Fruit fly (Drosophila melanogaster) whole organism, prepupa: ENCODE data around the gene CG9396.

ENCODE experiments used
- Blimp-1 ChIP-seq: fragments of 200-800 bp; sonication (Bioruptor generic); optimal IDR thresholded peaks from 3 replicates; lab custom pipeline; 2017; ENCODE audit warnings: missing biosample characterization, missing genetic modification characterization, mild to moderate bottlenecking, moderate library complexity, missing genetic modification reagents
- CG11294 ChIP-seq: fragments of 200-800 bp; sonication (Bioruptor generic); IDR thresholded peaks from 2 replicates; pipeline ENCODE4 v1.3.6; 2022; ENCODE audit warnings: missing biosample characterization, missing genetic modification characterization
- CG11762 ChIP-seq: fragments of 200-800 bp; sonication (Bioruptor generic); optimal IDR thresholded peaks from 3 replicates; lab custom pipeline; 2016; ENCODE audit warnings: missing biosample characterization, missing genetic modification characterization; ENCODE audit not compliant: insufficient read depth
- CG11902 ChIP-seq: fragments of 200-800 bp; sonication (Bioruptor generic); optimal IDR thresholded peaks from 3 replicates; lab custom pipeline; 2016; ENCODE audit warnings: missing biosample characterization, missing genetic modification characterization
- CG15336 ChIP-seq: fragments of 200-800 bp; sonication (Bioruptor generic); IDR thresholded peaks from 2 replicates; pipeline ENCODE4 v1.3.6; 2022; ENCODE audit warnings: missing biosample characterization, missing genetic modification characterization
- CG1621 ChIP-seq: fragments of 200-800 bp; sonication (Bioruptor generic); optimal IDR thresholded peaks from 3 replicates; lab custom pipeline; 2018; ENCODE audit warnings: missing biosample characterization, mild to moderate bottlenecking, missing genetic modification characterization
- CG3032 ChIP-seq: fragments of 200-800 bp; optimal IDR thresholded peaks from 2 replicates; lab custom pipeline; 2019; ENCODE audit warnings: missing biosample characterization, mild to moderate bottlenecking, missing genetic modification characterization, moderate library complexity
- CG31627 ChIP-seq: fragments of 200-800 bp; sonication (Bioruptor generic); optimal IDR thresholded peaks from 3 replicates; lab custom pipeline; 2016; ENCODE audit warnings: missing biosample characterization, missing genetic modification characterization
- CG32006 ChIP-seq: fragments of 200-800 bp; sonication (Bioruptor generic); optimal IDR thresholded peaks from 3 replicates; lab custom pipeline; 2017; ENCODE audit warnings: missing biosample characterization, mild to moderate bottlenecking, missing genetic modification characterization
- CG34406 ChIP-seq: fragments of 200-800 bp; sonication (Bioruptor generic); optimal IDR thresholded peaks from 3 replicates; lab custom pipeline; 2016; ENCODE audit warnings: missing biosample characterization, missing genetic modification characterization
- CG3919 ChIP-seq: fragments of 200-800 bp; sonication (Bioruptor generic); optimal IDR thresholded peaks from 3 replicates; lab custom pipeline; 2016; ENCODE audit warnings: missing biosample characterization, missing genetic modification characterization
- CG4318 ChIP-seq: fragments of 200-800 bp; sonication (Bioruptor generic); optimal IDR thresholded peaks from 3 replicates; lab custom pipeline; 2017; ENCODE audit warnings: missing biosample characterization, mild to moderate bottlenecking, missing genetic modification characterization
- CG6276 ChIP-seq: fragments of 200-800 bp; sonication (Bioruptor generic); optimal IDR thresholded peaks from 2 replicates; lab custom pipeline; 2017; ENCODE audit warnings: missing biosample characterization, mild to moderate bottlenecking, missing genetic modification characterization
- CG6792 ChIP-seq: fragments of 200-800 bp; sonication (Bioruptor generic); optimal IDR thresholded peaks from 3 replicates; lab custom pipeline; 2016; ENCODE audit warnings: missing biosample characterization, missing genetic modification characterization
- CG6808 ChIP-seq: fragments of 200-800 bp; sonication (Bioruptor generic); optimal IDR thresholded peaks from 3 replicates; lab custom pipeline; 2017; ENCODE audit warnings: missing biosample characterization, missing genetic modification characterization, mild to moderate bottlenecking, moderate library complexity, missing genetic modification reagents
- CG6854 ChIP-seq: fragments of 200-800 bp; sonication (Bioruptor generic); optimal IDR thresholded peaks from 2 replicates; lab custom pipeline; 2017; ENCODE audit warnings: missing biosample characterization, mild to moderate bottlenecking, missing genetic modification characterization
- CG8319 ChIP-seq: fragments of 200-800 bp; sonication (Bioruptor generic); optimal IDR thresholded peaks from 3 replicates; lab custom pipeline; 2016; ENCODE audit warnings: missing biosample characterization, missing genetic modification characterization
- CG8632 ChIP-seq: fragments of 200-800 bp; sonication (Bioruptor generic); optimal IDR thresholded peaks from 3 replicates; lab custom pipeline; 2016; ENCODE audit warnings: missing biosample characterization, missing genetic modification characterization
- CG9139 ChIP-seq: fragments of 200-800 bp; sonication (Bioruptor generic); optimal IDR thresholded peaks from 3 replicates; lab custom pipeline; 2017; ENCODE audit warnings: missing biosample characterization, mild to moderate bottlenecking, missing genetic modification characterization
- Eip78C ChIP-seq: fragments of 200-800 bp; sonication (Bioruptor generic); peaks from one replicate; lab custom pipeline; 2016; ENCODE audit warnings: missing biosample characterization, missing genetic modification characterization
- Eip93F ChIP-seq: fragments of 200-800 bp; sonication (Bioruptor generic); optimal IDR thresholded peaks from 2 replicates; lab custom pipeline; 2016; ENCODE audit warnings: missing biosample characterization, mild to moderate bottlenecking, missing genetic modification characterization
- Ets21C ChIP-seq: fragments of 200-800 bp; sonication (Bioruptor generic); optimal IDR thresholded peaks from 3 replicates; lab custom pipeline; 2016; ENCODE audit warnings: missing biosample characterization, missing genetic modification characterization
- Ets96B ChIP-seq: fragments of 200-800 bp; optimal IDR thresholded peaks from 2 replicates; lab custom pipeline; 2019; ENCODE audit warnings: missing biosample characterization, mild to moderate bottlenecking, missing genetic modification characterization, moderate library complexity
- Gug ChIP-seq: fragments of 200-800 bp; sonication (Bioruptor generic); IDR thresholded peaks from 2 replicates; pipeline ENCODE4 v1.3.6; 2022; ENCODE audit warnings: missing biosample characterization, missing genetic modification characterization
- Hr38 ChIP-seq: sonication (Bioruptor generic); optimal IDR thresholded peaks from 2 replicates; lab custom pipeline; 2016; ENCODE audit warnings: missing biosample characterization, missing genetic modification characterization
- Hr39 ChIP-seq: fragments of 200-800 bp; sonication (Bioruptor generic); optimal IDR thresholded peaks from 2 replicates; lab custom pipeline; 2016; ENCODE audit warnings: missing biosample characterization, missing genetic modification characterization
- Hr4 ChIP-seq: fragments of 200-800 bp; sonication (Bioruptor generic); optimal IDR thresholded peaks from 3 replicates; lab custom pipeline; 2016; ENCODE audit warnings: missing biosample characterization, missing genetic modification characterization
- Lpt ChIP-seq: fragments of 200-800 bp; sonication (Bioruptor generic); optimal IDR thresholded peaks from 3 replicates; lab custom pipeline; 2016; ENCODE audit warnings: missing biosample characterization, missing genetic modification characterization
- Met ChIP-seq: fragments of 200-800 bp; sonication (Bioruptor generic); optimal IDR thresholded peaks from 3 replicates; lab custom pipeline; 2016; ENCODE audit warnings: missing biosample characterization, missing genetic modification characterization
- OdsH ChIP-seq: fragments of 200-800 bp; sonication (Bioruptor generic); optimal IDR thresholded peaks from 3 replicates; lab custom pipeline; 2016; ENCODE audit warnings: missing biosample characterization, missing genetic modification characterization
- Smox ChIP-seq: fragments of 200-800 bp; sonication (Bioruptor generic); optimal IDR thresholded peaks from 3 replicates; lab custom pipeline; 2016; ENCODE audit warnings: missing biosample characterization, missing genetic modification characterization
- Sox102F ChIP-seq: fragments of 200-800 bp; sonication (Bioruptor generic); optimal IDR thresholded peaks from 2 replicates; lab custom pipeline; 2016; ENCODE audit warnings: missing biosample characterization, mild to moderate bottlenecking, missing genetic modification characterization
- Sox14 ChIP-seq: fragments of 200-800 bp; sonication (Bioruptor generic); optimal IDR thresholded peaks from 3 replicates; lab custom pipeline; 2016; ENCODE audit warnings: missing biosample characterization, missing genetic modification characterization
- Sox15 ChIP-seq: fragments of 200-800 bp; sonication (Bioruptor generic); optimal IDR thresholded peaks from 3 replicates; lab custom pipeline; 2016; ENCODE audit warnings: missing biosample characterization, missing genetic modification characterization
- achi ChIP-seq: fragments of 200-800 bp; sonication (Bioruptor generic); optimal IDR thresholded peaks from 3 replicates; lab custom pipeline; 2016; ENCODE audit warnings: missing biosample characterization, missing genetic modification characterization
- acj6 ChIP-seq: fragments of 200-800 bp; sonication (Bioruptor generic); optimal IDR thresholded peaks from 3 replicates; lab custom pipeline; 2016; ENCODE audit warnings: missing biosample characterization, missing genetic modification characterization
- cyc ChIP-seq: fragments of 200-800 bp; sonication (Bioruptor generic); optimal IDR thresholded peaks from 3 replicates; lab custom pipeline; 2016; ENCODE audit warnings: missing biosample characterization, missing genetic modification characterization
- dsx ChIP-seq: fragments of 200-800 bp; optimal IDR thresholded peaks from 3 replicates; lab custom pipeline; 2019; ENCODE audit warnings: missing biosample characterization, mild to moderate bottlenecking, missing genetic modification characterization, moderate library complexity; ENCODE audit not compliant: poor library complexity, severe bottlenecking
- eg ChIP-seq: fragments of 200-800 bp; sonication (Bioruptor generic); IDR thresholded peaks from 3 replicates; pipeline ENCODE4 v1.3.6; 2022; ENCODE audit warnings: missing biosample characterization, missing genetic modification characterization
- esn ChIP-seq: fragments of 200-800 bp; sonication (Bioruptor generic); optimal IDR thresholded peaks from 2 replicates; lab custom pipeline; 2016; ENCODE audit warnings: missing biosample characterization, mild to moderate bottlenecking, missing genetic modification characterization, moderate library complexity
- fd85E ChIP-seq: fragments of 200-800 bp; sonication (Bioruptor generic); optimal IDR thresholded peaks from 3 replicates; lab custom pipeline; 2016; ENCODE audit warnings: missing biosample characterization, missing genetic modification characterization
- fkh ChIP-seq: fragments of 200-800 bp; sonication (Bioruptor generic); optimal IDR thresholded peaks from 3 replicates; lab custom pipeline; 2017; ENCODE audit warnings: missing biosample characterization, mild to moderate bottlenecking, missing genetic modification characterization, moderate library complexity
- net ChIP-seq: fragments of 200-800 bp; sonication (Bioruptor generic); optimal IDR thresholded peaks from 3 replicates; lab custom pipeline; 2016; ENCODE audit warnings: missing biosample characterization, missing genetic modification characterization
- pdm3 ChIP-seq: fragments of 200-800 bp; sonication (Bioruptor generic); optimal IDR thresholded peaks from 3 replicates; lab custom pipeline; 2016; ENCODE audit warnings: missing biosample characterization, missing genetic modification characterization
- salr ChIP-seq, 2 experiments: fragments of 200-800 bp; sonication (Bioruptor generic); optimal IDR thresholded peaks; 3 replicates each; lab custom pipeline; 2016 to 2018; ENCODE audit warnings: missing biosample characterization in 2 of 2, missing genetic modification characterization in 2 of 2, mild to moderate bottlenecking in 1 of 2
- spab ChIP-seq: fragments of 200-800 bp; sonication (Bioruptor generic); optimal IDR thresholded peaks from 2 replicates; lab custom pipeline; 2017; ENCODE audit warnings: missing biosample characterization, mild to moderate bottlenecking, missing genetic modification characterization, missing genetic modification reagents
- ss ChIP-seq, 2 experiments: fragments of 200-800 bp; sonication (Bioruptor generic); optimal IDR thresholded peaks; 2 replicates in 1 of 2; 3 replicates in 1 of 2; lab custom pipeline; 2017 to 2018; ENCODE audit warnings: mild to moderate bottlenecking in 2 of 2, missing biosample characterization in 2 of 2, missing genetic modification characterization in 2 of 2, moderate library complexity in 1 of 2
- svp ChIP-seq: fragments of 200-800 bp; sonication (Bioruptor generic); peaks from one replicate; lab custom pipeline; 2016; ENCODE audit warnings: missing biosample characterization, missing genetic modification characterization
- topi ChIP-seq: fragments of 200-800 bp; sonication (Bioruptor generic); optimal IDR thresholded peaks from 3 replicates; lab custom pipeline; 2016; ENCODE audit warnings: missing biosample characterization, missing genetic modification characterization
- vri ChIP-seq: fragments of 200-800 bp; sonication (Bioruptor generic); optimal IDR thresholded peaks from 3 replicates; lab custom pipeline; 2016; ENCODE audit warnings: missing biosample characterization, mild to moderate bottlenecking, missing genetic modification characterization

The CG9396 gene

dm6 chr3R:9593408-9594250 is 22.2 kb upstream of the CG9396 start:
- peak; percentile 78 for TF ChIP-seq net
- TF ChIP-seq CG32006 (GFP tag; lab: Kevin White, UChicago), result peak; percentile 79
- TF ChIP-seq CG8319 (GFP tag; lab: Kevin White, UChicago), result peak; percentile 11
- TF ChIP-seq Eip78C (GFP tag; lab: Kevin White, UChicago), result peak; percentile 95
- TF ChIP-seq Eip93F (GFP tag; lab: Kevin White, UChicago), result no peak
- TF ChIP-seq CG31627 (GFP tag; lab: Kevin White, UChicago), result no peak
- peak; percentile 63 for TF ChIP-seq CG6808 (GFP tag; lab: Kevin White, UChicago)
- TF ChIP-seq CG9139 (GFP tag; lab: Kevin White, UChicago), result peak; percentile 29
- TF ChIP-seq CG11762 (GFP tag; lab: Kevin White, UChicago), result peak; percentile 42
- no peak for TF ChIP-seq Ets21C (GFP tag; lab: Kevin White, UChicago)
- TF ChIP-seq CG11902 (GFP tag; lab: Kevin White, UChicago), result no peak
- TF ChIP-seq Smox (GFP tag; lab: Kevin White, UChicago), result no peak
- peak; percentile 82 for TF ChIP-seq dsx (GFP tag; lab: Kevin White, UChicago)
- peak; percentile 45 for TF ChIP-seq CG6276 (GFP tag; lab: Kevin White, UChicago)
- no peak for TF ChIP-seq CG6854 (GFP tag; lab: Kevin White, UChicago)
- no peak for TF ChIP-seq Hr38 (GFP tag; lab: Kevin White, UChicago)
- TF ChIP-seq fd85E (GFP tag; lab: Kevin White, UChicago), result no peak
- peak; percentile 45 for TF ChIP-seq acj6
- TF ChIP-seq eg (GFP tag; lab: Robert Waterston, UW), result peak; percentile 88
- no peak for TF ChIP-seq svp (GFP tag; lab: Kevin White, UChicago)
- no peak for TF ChIP-seq Sox15 (GFP tag; lab: Kevin White, UChicago)
- TF ChIP-seq topi (GFP tag; lab: Kevin White, UChicago), result peak; percentile 4
- TF ChIP-seq Hr39, result no peak
- peak; percentile 78 for TF ChIP-seq CG3919 (GFP tag; lab: Kevin White, UChicago)
- TF ChIP-seq Lpt, result peak; percentile 60
- no peak for TF ChIP-seq Sox102F (GFP tag; lab: Kevin White, UChicago)
- peak; percentile 40 for TF ChIP-seq CG1621 (tag; lab: Kevin White, UChicago)
- TF ChIP-seq fkh (GFP tag; lab: Kevin White, UChicago), result peak; percentile 39
- peak; percentile 70 for TF ChIP-seq Gug (GFP tag; lab: Robert Waterston, UW)
- no peak for TF ChIP-seq Met (GFP tag; lab: Kevin White, UChicago)
- peak; percentile 38 to 78 for TF ChIP-seq salr (GFP tag; optimal IDR thresholded peaks at IDR 0.05; lab: Kevin White, UChicago)
- peak; percentile 66 for TF ChIP-seq spab (GFP tag; lab: Kevin White, UChicago)
- peak; percentile 60 for TF ChIP-seq Sox14 (GFP tag; lab: Kevin White, UChicago)
- TF ChIP-seq Hr4 (GFP tag; lab: Kevin White, UChicago), result peak; percentile 76
- TF ChIP-seq CG6792, result peak; percentile 48
- peak; percentile 88 for TF ChIP-seq Ets96B (tag; lab: Kevin White, UChicago)
- TF ChIP-seq CG11294 (GFP tag; lab: Robert Waterston, UW), result peak; percentile 38; the same call in 1 of the 2 replicates
- no peak for TF ChIP-seq CG4318 (GFP tag; lab: Kevin White, UChicago)
- peak; percentile 51 for TF ChIP-seq CG8632 (GFP tag; lab: Kevin White, UChicago)
- TF ChIP-seq cyc (GFP tag; lab: Kevin White, UChicago), result no peak
- peak; percentile 72 for TF ChIP-seq OdsH (GFP tag; lab: Kevin White, UChicago)
- no peak for TF ChIP-seq vri
- peak; percentile 9 for TF ChIP-seq esn
- TF ChIP-seq achi, result peak; percentile 69
- TF ChIP-seq pdm3 (GFP tag; lab: Kevin White, UChicago), result peak; percentile 66
- TF ChIP-seq Blimp-1, result no peak
- TF ChIP-seq CG3032, result peak; percentile 90
- peak; percentile 48 to 69 for TF ChIP-seq ss (GFP tag; optimal IDR thresholded peaks at IDR 0.05; lab: Kevin White, UChicago)
- TF ChIP-seq CG34406 (GFP tag; lab: Kevin White, UChicago), result peak; percentile 37
- peak; percentile 90 for TF ChIP-seq CG15336 (GFP tag; lab: Robert Waterston, UW)
